Worm (Caenorhabditis elegans) whole organism, early embryonic: Measurements from ENCODE around the gene F22E5.21.
"Not testable (repeated sequence)": the region's sequence is repeated elsewhere in the genome, so short reads cannot be mapped to it uniquely, and the experiment has no call there.

ENCODE experiments used
- B0310.2 ChIP-seq: sonication (generic microtip); optimal IDR thresholded peaks from 2 replicates; lab custom pipeline; 2016; ENCODE audit warnings: mild to moderate bottlenecking, missing genetic modification characterization, missing compliant biosample characterization
- F13C5.2 ChIP-seq: sonication (generic microtip); optimal IDR thresholded peaks from 2 replicates; lab custom pipeline; 2017; ENCODE audit warnings: mild to moderate bottlenecking, missing genetic modification characterization, inconsistent platforms, missing compliant biosample characterization
- aly-1 ChIP-seq: sonication (generic microtip); optimal IDR thresholded peaks from 2 replicates; lab custom pipeline; 2016; ENCODE audit warnings: missing genetic modification characterization, missing compliant biosample characterization
- ama-1 ChIP-seq: fragments of 150-350 bp; optimal IDR thresholded peaks from 2 replicates; lab custom pipeline; 2014
- ceh-13 ChIP-seq: fragments of 200-800 bp; sonication (Bioruptor generic); optimal IDR thresholded peaks from 2 replicates; lab custom pipeline; 2018; ENCODE audit warnings: mild to moderate bottlenecking, missing genetic modification characterization, missing compliant biosample characterization
- hmbx-1 ChIP-seq: sonication (generic microtip); optimal IDR thresholded peaks from 2 replicates; lab custom pipeline; 2016; ENCODE audit warnings: mild to moderate bottlenecking, missing genetic modification characterization, missing compliant biosample characterization
- hmg-4 ChIP-seq: fragments of 200-800 bp; sonication (Bioruptor generic); optimal IDR thresholded peaks from 2 replicates; lab custom pipeline; 2018; ENCODE audit warnings: mild to moderate bottlenecking, missing genetic modification characterization, missing compliant biosample characterization
- hnd-1 ChIP-seq: sonication (generic microtip); optimal IDR thresholded peaks from 2 replicates; lab custom pipeline; 2016; ENCODE audit warnings: missing genetic modification characterization, missing compliant biosample characterization
- pes-1 ChIP-seq: fragments of 200-800 bp; sonication (Bioruptor generic); IDR thresholded peaks from 2 replicates; pipeline ENCODE4 v1.3.6; 2022; ENCODE audit warnings: missing genetic modification reagents, missing genetic modification characterization, missing compliant biosample characterization
- scrt-1 ChIP-seq: fragments of 200-800 bp; sonication (Bioruptor generic); IDR thresholded peaks from 2 replicates; pipeline ENCODE4 v1.3.6; 2022; ENCODE audit warnings: missing genetic modification characterization, missing compliant biosample characterization
- sea-1 ChIP-seq: fragments of 200-800 bp; sonication (Bioruptor generic); conservative IDR thresholded peaks from 2 replicates; pipeline ENCODE4 v1.3.6; 2022; ENCODE audit warnings: missing genetic modification characterization, missing compliant biosample characterization
- tbx-11 ChIP-seq: fragments of 200-800 bp; sonication (Bioruptor generic); IDR thresholded peaks from 2 replicates; pipeline ENCODE4 v1.3.6; 2022; ENCODE audit warnings: missing genetic modification characterization, missing compliant biosample characterization
- tbx-37 ChIP-seq: fragments of 200-800 bp; sonication (Bioruptor generic); conservative IDR thresholded peaks from 2 replicates; pipeline ENCODE4 v1.3.6; 2022; ENCODE audit warnings: missing genetic modification reagents, missing genetic modification characterization, missing compliant biosample characterization
- tra-4 ChIP-seq: sonication (generic microtip); optimal IDR thresholded peaks from 2 replicates; lab custom pipeline; 2017; ENCODE audit warnings: missing genetic modification characterization, missing compliant biosample characterization

ce11 chrII:2622936-2623452 lies 14.3 kb downstream of the F22E5.21 start, which contains the start of gene D2062.4:
- TF ChIP-seq scrt-1 (GFP tag; lab: Robert Waterston, UW); pes-1 (GFP tag; lab: Robert Waterston, UW); F13C5.2 (tag; lab: Kevin White, UChicago); hmbx-1 (tag; lab: Kevin White, UChicago); ama-1; ceh-13 (GFP tag; lab: Kevin White, UChicago); B0310.2 (tag; lab: Kevin White, UChicago); aly-1 (tag; lab: Kevin White, UChicago); tbx-37 (GFP tag; lab: Robert Waterston, UW); hmg-4 (GFP tag; lab: Kevin White, UChicago); tra-4; sea-1 (GFP tag; lab: Robert Waterston, UW); hnd-1; tbx-11 (GFP tag; lab: Robert Waterston, UW): not testable (repeated sequence)
